Fruit fly (Drosophila melanogaster): Measurements from ENCODE around the gene CG32432.

CG32432 gene

DNA sequence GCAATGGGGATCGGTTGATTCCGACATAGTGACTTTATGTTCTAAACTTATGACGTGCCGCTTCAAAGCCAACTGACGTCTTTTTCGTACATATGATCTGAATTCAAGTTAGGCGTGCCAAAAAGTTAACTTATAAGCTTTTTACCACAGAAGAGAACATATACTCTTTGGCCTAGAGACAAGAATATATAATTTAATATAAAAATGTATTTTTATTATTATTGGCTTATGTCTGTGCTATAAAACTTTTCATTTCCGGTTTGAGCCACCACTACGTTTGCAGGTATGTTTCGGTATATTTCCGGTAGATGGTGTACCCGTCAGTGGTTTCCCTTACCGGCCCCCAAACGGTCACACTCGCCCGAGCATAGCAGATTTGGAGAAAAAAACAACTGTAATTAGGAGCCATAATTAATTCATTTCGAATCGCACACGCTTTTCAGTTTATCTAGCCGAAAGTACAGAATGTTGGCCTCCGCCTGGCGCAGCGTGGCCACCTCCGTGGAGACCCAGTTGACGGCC lies 86.6 kb downstream of the CG32432 start, which contains the start of the genes CG3698 and tzn:
Gene CG3698 (minus strand): TSS at position 51 of the 522 bp plus-strand sequence.
Gene tzn (plus strand): TSS at position 321 of the 522 bp plus-strand sequence.
- no peak for TF ChIP-seq dl (GFP tag; optimal IDR thresholded peaks at IDR 0.05; ENCODE audit: insufficient read depth in 1 of 2, partially characterized antibody in 2 of 2)
- no peak for TF ChIP-seq brk (GFP tag; optimal IDR thresholded peaks at IDR 0.05)
- no peak for TF ChIP-seq GATAd (GFP tag; optimal IDR thresholded peaks at IDR 0.05)
- no peak for TF ChIP-seq lola (GFP tag; optimal IDR thresholded peaks at IDR 0.05)
- peak; percentile 85 for TF ChIP-seq Sp1 (GFP tag; optimal IDR thresholded peaks at IDR 0.05)
- TF ChIP-seq ey (GFP tag; optimal IDR thresholded peaks at IDR 0.05): no peak
- TF ChIP-seq Dif (GFP tag; optimal IDR thresholded peaks at IDR 0.05; ENCODE audit: partially characterized antibody): no peak
- no peak for TF ChIP-seq jim (GFP tag; optimal IDR thresholded peaks at IDR 0.05)
- TF ChIP-seq h (GFP tag; optimal IDR thresholded peaks at IDR 0.05): no peak
- TF ChIP-seq usp (GFP tag; optimal IDR thresholded peaks at IDR 0.05): no peak
- TF ChIP-seq sage (GFP tag; optimal IDR thresholded peaks at IDR 0.05): no peak
- no peak for TF ChIP-seq Mio (GFP tag; optimal IDR thresholded peaks at IDR 0.05)
- TF ChIP-seq br (GFP tag; optimal IDR thresholded peaks at IDR 0.05): no peak
- TF ChIP-seq pan (optimal IDR thresholded peaks at IDR 0.05): no peak
- no peak for TF ChIP-seq Hr78 (GFP tag; optimal IDR thresholded peaks at IDR 0.05)
- peak; percentile 43 for TF ChIP-seq Myc (optimal IDR thresholded peaks at IDR 0.05)
- TF ChIP-seq dsf (GFP tag; optimal IDR thresholded peaks at IDR 0.05; ENCODE audit: borderline replicate concordance): no peak
- peak; percentile 70 for TF ChIP-seq psq (GFP tag; optimal IDR thresholded peaks at IDR 0.05)
- no peak for TF ChIP-seq tai (GFP tag; optimal IDR thresholded peaks at IDR 0.05)
- no peak for TF ChIP-seq Jra (GFP tag; optimal IDR thresholded peaks at IDR 0.05)
- no peak for TF ChIP-seq woc (GFP tag; optimal IDR thresholded peaks at IDR 0.05)
- no peak for TF ChIP-seq fru (GFP tag; optimal IDR thresholded peaks at IDR 0.05)
- no peak for TF ChIP-seq N (GFP tag; optimal IDR thresholded peaks at IDR 0.05)
- no peak for TF ChIP-seq foxo (GFP tag; optimal IDR thresholded peaks at IDR 0.05)
- TF ChIP-seq rgr (GFP tag; optimal IDR thresholded peaks at IDR 0.05): peak; percentile 94
- TF ChIP-seq CG9705 (GFP tag; optimal IDR thresholded peaks at IDR 0.05): peak; percentile 95
- peak; percentile 85 for TF ChIP-seq HLH106 (tag; optimal IDR thresholded peaks at IDR 0.05)
- no peak for TF ChIP-seq Vsx2 (GFP tag; optimal IDR thresholded peaks at IDR 0.05; ENCODE audit: partially characterized antibody)
- no peak for TF ChIP-seq Abd-B (GFP tag; optimal IDR thresholded peaks at IDR 0.05)
- no peak for TF ChIP-seq CG32264 (GFP tag; optimal IDR thresholded peaks at IDR 0.05)
- TF ChIP-seq Rel (GFP tag; optimal IDR thresholded peaks at IDR 0.05): peak; percentile 17
- TF ChIP-seq Rel (tag; optimal IDR thresholded peaks at IDR 0.05): peak; percentile 85
- peak; percentile 95 for TF ChIP-seq Hr83 (GFP tag; optimal IDR thresholded peaks at IDR 0.05; ENCODE audit: poor library complexity, severe bottlenecking)
- TF ChIP-seq Dfd (GFP tag; optimal IDR thresholded peaks at IDR 0.05): no peak
- peak; percentile 83 for TF ChIP-seq OdsH (GFP tag; optimal IDR thresholded peaks at IDR 0.05)
- peak; percentile 78 for TF ChIP-seq sv (GFP tag; optimal IDR thresholded peaks at IDR 0.05)
- TF ChIP-seq Hnf4 (GFP tag; optimal IDR thresholded peaks at IDR 0.05): no peak
- TF ChIP-seq CrebA (GFP tag; optimal IDR thresholded peaks at IDR 0.05; ENCODE audit: borderline replicate concordance): no peak
- TF ChIP-seq dmrt93B (GFP tag; optimal IDR thresholded peaks at IDR 0.05): peak; percentile 97

dm6 chr3L:20797379-20797778 lies 87.6 kb downstream of the CG32432 start:
- TF ChIP-seq usp (GFP tag; optimal IDR thresholded peaks at IDR 0.05) (no peak), lola (GFP tag; optimal IDR thresholded peaks at IDR 0.05) (no peak), Hr83 (GFP tag; optimal IDR thresholded peaks at IDR 0.05; ENCODE audit: poor library complexity, severe bottlenecking) (no peak), rgr (GFP tag; optimal IDR thresholded peaks at IDR 0.05) (no peak), dmrt93B (GFP tag; optimal IDR thresholded peaks at IDR 0.05) (no peak), HLH106 (tag; optimal IDR thresholded peaks at IDR 0.05) (no peak), CG32264 (GFP tag; optimal IDR thresholded peaks at IDR 0.05) (no peak), woc (GFP tag; optimal IDR thresholded peaks at IDR 0.05) (no peak), CrebA (GFP tag; optimal IDR thresholded peaks at IDR 0.05; ENCODE audit: borderline replicate concordance) (no peak), foxo (GFP tag; optimal IDR thresholded peaks at IDR 0.05) (no peak), psq (GFP tag; optimal IDR thresholded peaks at IDR 0.05) (no peak), pan (optimal IDR thresholded peaks at IDR 0.05) (no peak), Jra (GFP tag; optimal IDR thresholded peaks at IDR 0.05) (no peak), fru (GFP tag; optimal IDR thresholded peaks at IDR 0.05) (no peak), ey (GFP tag; optimal IDR thresholded peaks at IDR 0.05) (no peak), OdsH (GFP tag; optimal IDR thresholded peaks at IDR 0.05) (no peak), CG9705 (GFP tag; optimal IDR thresholded peaks at IDR 0.05) (no peak), jim (GFP tag; optimal IDR thresholded peaks at IDR 0.05) (no peak)
